Fruit fly (Drosophila melanogaster) whole organism, embryonic: Measurements from ENCODE around the gene CG10222.

Experiments used
- Bdp1 ChIP-seq: fragments of 200-800 bp; sonication (Bioruptor generic); optimal IDR thresholded peaks from 3 replicates; lab custom pipeline; 2016; ENCODE audit warnings: missing biosample characterization, missing genetic modification characterization
- C15 ChIP-seq: fragments of 200-800 bp; sonication (Bioruptor generic); IDR thresholded peaks from 3 replicates; pipeline ENCODE4 v1.3.6; 2022; ENCODE audit warnings: missing biosample characterization, missing genetic modification characterization
- CG10274 ChIP-seq: fragments of 200-800 bp; sonication (Bioruptor generic); optimal IDR thresholded peaks from 3 replicates; lab custom pipeline; 2017; ENCODE audit warnings: missing biosample characterization, mild to moderate bottlenecking, missing genetic modification characterization
- CG10654 ChIP-seq: fragments of 200-800 bp; sonication (Bioruptor generic); optimal IDR thresholded peaks from 2 replicates; lab custom pipeline; 2016; ENCODE audit warnings: missing biosample characterization, missing genetic modification characterization
- CG11456 ChIP-seq: fragments of 200-800 bp; sonication (Bioruptor generic); IDR thresholded peaks from 3 replicates; pipeline ENCODE4 v1.3.6; 2022; ENCODE audit warnings: missing biosample characterization, missing genetic modification characterization
- CG11504 ChIP-seq: fragments of 200-800 bp; sonication (Bioruptor generic); optimal IDR thresholded peaks from 3 replicates; lab custom pipeline; 2019; ENCODE audit warnings: missing biosample characterization, mild to moderate bottlenecking, missing genetic modification characterization, moderate library complexity
- CG1233 ChIP-seq: fragments of 200-800 bp; sonication (Bioruptor generic); optimal IDR thresholded peaks from 4 replicates; lab custom pipeline; 2018; ENCODE audit warnings: missing biosample characterization, mild to moderate bottlenecking, missing genetic modification characterization
- CG14014 ChIP-seq: fragments of 200-800 bp; sonication (Bioruptor generic); IDR thresholded peaks from 2 replicates; pipeline ENCODE4 v1.3.6; 2022; ENCODE audit warnings: missing biosample characterization, missing genetic modification characterization
- CG15269 ChIP-seq: fragments of 200-800 bp; sonication (Bioruptor generic); optimal IDR thresholded peaks from 2 replicates; lab custom pipeline; 2018; ENCODE audit warnings: missing biosample characterization, mild to moderate bottlenecking, missing genetic modification characterization, moderate library complexity
- CG15479 ChIP-seq: fragments of 200-800 bp; sonication (Bioruptor generic); optimal IDR thresholded peaks from 3 replicates; lab custom pipeline; 2019; ENCODE audit warnings: missing biosample characterization, mild to moderate bottlenecking, missing genetic modification characterization, moderate library complexity
- CG17186 ChIP-seq: fragments of 200-800 bp; sonication (Bioruptor generic); optimal IDR thresholded peaks from 3 replicates; lab custom pipeline; 2017; ENCODE audit warnings: missing biosample characterization, missing genetic modification reagents, missing genetic modification characterization
- CG32532 ChIP-seq: fragments of 200-800 bp; sonication (Bioruptor generic); IDR thresholded peaks from 2 replicates; pipeline ENCODE4 v1.3.6; 2022; ENCODE audit warnings: missing biosample characterization, missing genetic modification characterization
- CG3281 ChIP-seq: fragments of 200-800 bp; sonication (Bioruptor generic); optimal IDR thresholded peaks from 3 replicates; lab custom pipeline; 2017; ENCODE audit warnings: missing biosample characterization, mild to moderate bottlenecking, missing genetic modification characterization
- CG33213 ChIP-seq: fragments of 200-800 bp; sonication (Bioruptor generic); optimal IDR thresholded peaks from 3 replicates; lab custom pipeline; 2016; ENCODE audit warnings: missing biosample characterization, missing genetic modification characterization
- CG6175 ChIP-seq: fragments of 200-800 bp; sonication (Bioruptor generic); IDR thresholded peaks from 3 replicates; pipeline ENCODE4 v1.3.6; 2022; ENCODE audit warnings: missing biosample characterization, missing genetic modification characterization
- CG6765 ChIP-seq: fragments of 200-800 bp; sonication (Bioruptor generic); optimal IDR thresholded peaks from 3 replicates; lab custom pipeline; 2017; ENCODE audit warnings: missing biosample characterization, mild to moderate bottlenecking, missing genetic modification characterization
- CG7556 ChIP-seq: fragments of 200-800 bp; sonication (Bioruptor generic); optimal IDR thresholded peaks from 2 replicates; lab custom pipeline; 2017; ENCODE audit warnings: missing biosample characterization, mild to moderate bottlenecking, missing genetic modification characterization
- CG7786 ChIP-seq: fragments of 200-800 bp; sonication (Bioruptor generic); optimal IDR thresholded peaks from 2 replicates; lab custom pipeline; 2016; ENCODE audit warnings: missing biosample characterization, missing genetic modification characterization
- CTCF ChIP-seq: fragments of 200-800 bp; sonication (Bioruptor generic); optimal IDR thresholded peaks from 2 replicates; lab custom pipeline; 2017; ENCODE audit warnings: missing biosample characterization, mild to moderate bottlenecking, missing genetic modification characterization, moderate library complexity
- CoRest ChIP-seq: fragments of 200-800 bp; sonication (Bioruptor generic); optimal IDR thresholded peaks from 3 replicates; lab custom pipeline; 2018; ENCODE audit warnings: missing biosample characterization, mild to moderate bottlenecking, missing genetic modification characterization, moderate library complexity
- D19A ChIP-seq: fragments of 200-800 bp; optimal IDR thresholded peaks from 3 replicates; lab custom pipeline; 2019; ENCODE audit warnings: missing biosample characterization, mild to moderate bottlenecking, missing genetic modification characterization, moderate library complexity
- Dp ChIP-seq: fragments of 200-800 bp; sonication (Bioruptor generic); optimal IDR thresholded peaks from 2 replicates; lab custom pipeline; 2018; ENCODE audit warnings: missing biosample characterization, mild to moderate bottlenecking, missing genetic modification characterization, moderate library complexity
- Elba2 ChIP-seq: fragments of 200-800 bp; sonication (Bioruptor generic); optimal IDR thresholded peaks from 3 replicates; lab custom pipeline; 2016; ENCODE audit warnings: missing biosample characterization, missing genetic modification characterization
- Gsc ChIP-seq: fragments of 200-800 bp; sonication (Bioruptor generic); IDR thresholded peaks from 2 replicates; pipeline ENCODE4 v1.3.6; 2022; ENCODE audit warnings: missing biosample characterization, missing genetic modification characterization
- Gug ChIP-seq: fragments of 200-800 bp; sonication (Bioruptor generic); IDR thresholded peaks from 4 replicates; pipeline ENCODE4 v1.3.6; 2022; ENCODE audit warnings: missing biosample characterization, missing genetic modification characterization
- H15 ChIP-seq: fragments of 200-800 bp; sonication (Bioruptor generic); IDR thresholded peaks from 3 replicates; pipeline ENCODE4 v1.3.6; 2022; ENCODE audit warnings: missing biosample characterization, missing genetic modification characterization
- Hey ChIP-seq: fragments of 200-800 bp; sonication (Bioruptor generic); optimal IDR thresholded peaks from 3 replicates; lab custom pipeline; 2018; ENCODE audit warnings: missing biosample characterization, mild to moderate bottlenecking, missing genetic modification characterization
- Mad ChIP-seq: fragments of 200-800 bp; sonication (Bioruptor generic); optimal IDR thresholded peaks from 2 replicates; lab custom pipeline; 2016; ENCODE audit warnings: missing biosample characterization, missing genetic modification characterization
- Med ChIP-seq: fragments of 200-800 bp; sonication (Bioruptor generic); peaks from one replicate; lab custom pipeline; 2016; ENCODE audit warnings: missing biosample characterization, missing genetic modification characterization, mild to moderate bottlenecking, inconsistent platforms, moderate library complexity
- Myb ChIP-seq: fragments of 200-800 bp; sonication (Bioruptor generic); optimal IDR thresholded peaks from 2 replicates; lab custom pipeline; 2016; ENCODE audit warnings: missing biosample characterization, missing genetic modification characterization
- Neu2 ChIP-seq: fragments of 200-800 bp; sonication (Bioruptor generic); optimal IDR thresholded peaks from 3 replicates; lab custom pipeline; 2016; ENCODE audit warnings: missing biosample characterization, missing genetic modification characterization, borderline replicate concordance
- Pdp1 ChIP-seq, 2 experiments: fragments of 200-800 bp; sonication (Bioruptor generic); optimal IDR thresholded peaks; 3 replicates each; lab custom pipeline; 2016; ENCODE audit warnings: missing biosample characterization in 2 of 2, missing genetic modification characterization in 2 of 2, mild to moderate bottlenecking in 1 of 2, moderate library complexity in 1 of 2
- Sox102F ChIP-seq: fragments of 200-800 bp; sonication (Bioruptor generic); optimal IDR thresholded peaks from 2 replicates; lab custom pipeline; 2018; ENCODE audit warnings: missing biosample characterization, mild to moderate bottlenecking, missing genetic modification characterization, moderate library complexity
- Tbp ChIP-seq: fragments of >200 bp; optimal IDR thresholded peaks from 2 replicates; lab custom pipeline; 2018; ENCODE audit warnings: missing biosample characterization, missing genetic modification characterization
- az2 ChIP-seq: fragments of 200-800 bp; sonication (Bioruptor generic); optimal IDR thresholded peaks from 3 replicates; lab custom pipeline; 2016; ENCODE audit warnings: missing biosample characterization, missing genetic modification characterization
- bigmax ChIP-seq: fragments of 200-800 bp; sonication (Bioruptor generic); optimal IDR thresholded peaks from 2 replicates; lab custom pipeline; 2018; ENCODE audit warnings: missing biosample characterization, mild to moderate bottlenecking, missing genetic modification characterization
- corto ChIP-seq: fragments of 200-800 bp; sonication (Bioruptor generic); optimal IDR thresholded peaks from 2 replicates; lab custom pipeline; 2016; ENCODE audit warnings: missing biosample characterization, mild to moderate bottlenecking, missing genetic modification characterization, moderate library complexity
- crol ChIP-seq: fragments of 200-800 bp; sonication (Bioruptor generic); IDR thresholded peaks from 2 replicates; pipeline ENCODE4 v1.3.6; 2022; ENCODE audit warnings: missing biosample characterization, missing genetic modification characterization
- dmrt99B ChIP-seq: fragments of 200-800 bp; sonication (Bioruptor generic); optimal IDR thresholded peaks from 2 replicates; lab custom pipeline; 2018; ENCODE audit warnings: missing biosample characterization, mild to moderate bottlenecking, missing genetic modification characterization, moderate library complexity
- fru ChIP-seq: fragments of >200 bp; optimal IDR thresholded peaks from 2 replicates; lab custom pipeline; 2017
- gcm ChIP-seq: fragments of 200-800 bp; sonication (Bioruptor generic); optimal IDR thresholded peaks from 2 replicates; lab custom pipeline; 2019; ENCODE audit warnings: missing biosample characterization, mild to moderate bottlenecking, missing genetic modification characterization, moderate library complexity
- grau ChIP-seq: fragments of 200-800 bp; optimal IDR thresholded peaks from 3 replicates; lab custom pipeline; 2019; ENCODE audit warnings: missing biosample characterization, mild to moderate bottlenecking, missing genetic modification characterization, moderate library complexity
- gsb ChIP-seq: fragments of 200-800 bp; sonication (Bioruptor generic); IDR thresholded peaks from 2 replicates; pipeline ENCODE4 v1.3.6; 2022; ENCODE audit warnings: missing biosample characterization, missing genetic modification characterization
- gsb-n ChIP-seq: fragments of 200-800 bp; sonication (Bioruptor generic); optimal IDR thresholded peaks from 3 replicates; lab custom pipeline; 2018; ENCODE audit warnings: missing biosample characterization, mild to moderate bottlenecking, missing genetic modification characterization
- h ChIP-seq: fragments of >200 bp; optimal IDR thresholded peaks from 2 replicates; lab custom pipeline; 2017
- ham ChIP-seq: fragments of 200-800 bp; sonication (Bioruptor generic); IDR thresholded peaks from 2 replicates; pipeline ENCODE4 v1.3.6; 2022; ENCODE audit warnings: missing biosample characterization, missing genetic modification characterization
- insv ChIP-seq, 2 experiments: fragments of 200-800 bp; sonication (Bioruptor generic); optimal IDR thresholded peaks; 3 replicates each; lab custom pipeline; 2016 to 2018; ENCODE audit warnings: missing biosample characterization in 2 of 2, missing genetic modification characterization in 2 of 2
- pzg ChIP-seq: fragments of 200-800 bp; sonication (Bioruptor generic); optimal IDR thresholded peaks from 3 replicates; lab custom pipeline; 2018; ENCODE audit warnings: missing biosample characterization, mild to moderate bottlenecking, missing genetic modification characterization, moderate library complexity
- ranshi ChIP-seq: fragments of 200-800 bp; sonication (Bioruptor generic); IDR thresholded peaks from 2 replicates; pipeline ENCODE4 v1.3.6; 2022; ENCODE audit warnings: missing biosample characterization, missing genetic modification characterization
- run ChIP-seq: fragments of 200-800 bp; sonication (Bioruptor generic); optimal IDR thresholded peaks from 3 replicates; lab custom pipeline; 2018; ENCODE audit warnings: missing biosample characterization, mild to moderate bottlenecking, missing genetic modification characterization
- sima ChIP-seq: fragments of 200-800 bp; sonication (Bioruptor generic); optimal IDR thresholded peaks from 2 replicates; lab custom pipeline; 2016; ENCODE audit warnings: missing biosample characterization, missing genetic modification characterization
- sisA ChIP-seq: fragments of 200-800 bp; sonication (Bioruptor generic); IDR thresholded peaks from 2 replicates; pipeline ENCODE4 v1.3.6; 2022; ENCODE audit warnings: missing biosample characterization, missing genetic modification characterization
- tio ChIP-seq: fragments of 200-800 bp; sonication (Bioruptor generic); optimal IDR thresholded peaks from 2 replicates; lab custom pipeline; 2017; ENCODE audit warnings: missing biosample characterization, missing genetic modification characterization, inconsistent platforms
- vfl ChIP-seq: fragments of 200-800 bp; sonication (Bioruptor generic); optimal IDR thresholded peaks from 2 replicates; lab custom pipeline; 2016; ENCODE audit warnings: missing biosample characterization, missing genetic modification characterization

Gene CG10222

dm6 chr3L:13451562-13451961 lies 39.3 kb upstream of the CG10222 start (continued):
- TF ChIP-seq CG33213 (GFP tag; lab: Kevin White, UChicago), result no peak
- TF ChIP-seq Myb, result no peak
- no peak for TF ChIP-seq crol (GFP tag; lab: Robert Waterston, UW)
- peak; percentile 4 to 90 for TF ChIP-seq insv (GFP tag; optimal IDR thresholded peaks at IDR 0.05; lab: Kevin White, UChicago)
- no peak for TF ChIP-seq Neu2 (GFP tag; lab: Kevin White, UChicago)
- TF ChIP-seq Gsc, result no peak
- no peak for TF ChIP-seq Elba2
- TF ChIP-seq CG1233, result no peak
- no peak for TF ChIP-seq gsb (GFP tag; lab: Robert Waterston, UW)
- no peak for TF ChIP-seq CTCF
- TF ChIP-seq CG7786 (GFP tag; lab: Kevin White, UChicago), result no peak
- peak; percentile 45 for TF ChIP-seq CG11504 (tag; lab: Kevin White, UChicago)
- peak; percentile 6 for TF ChIP-seq CoRest (tag; lab: Kevin White, UChicago)
- peak; percentile 5 for TF ChIP-seq grau (tag; lab: Kevin White, UChicago)
- no peak for TF ChIP-seq h (lab: Kevin White, UChicago)
- TF ChIP-seq run (tag; lab: Kevin White, UChicago), result no peak
- no peak for TF ChIP-seq Mad
- TF ChIP-seq CG10274 (GFP tag; lab: Kevin White, UChicago), result no peak
- TF ChIP-seq CG6765 (GFP tag; lab: Kevin White, UChicago), result no peak
- no peak for TF ChIP-seq CG14014 (GFP tag; lab: Robert Waterston, UW)
- TF ChIP-seq sisA, result no peak
- TF ChIP-seq tio (GFP tag; lab: Kevin White, UChicago), result no peak
- peak in 1 of 2 experiments; percentile 81 for TF ChIP-seq Pdp1 (GFP tag; optimal IDR thresholded peaks at IDR 0.05; lab: Kevin White, UChicago)
- TF ChIP-seq sima, result no peak
- peak; percentile 31 for TF ChIP-seq CG15269 (tag; lab: Kevin White, UChicago)
- no peak for TF ChIP-seq Tbp (GFP tag; lab: Kevin White, UChicago)
- no peak for TF ChIP-seq CG7556 (GFP tag; lab: Kevin White, UChicago)
- TF ChIP-seq gsb-n (tag; lab: Kevin White, UChicago), result no peak
- no peak for TF ChIP-seq gcm (GFP tag; lab: Kevin White, UChicago)
- TF ChIP-seq Bdp1 (GFP tag; lab: Kevin White, UChicago), result no peak
- TF ChIP-seq CG3281 (GFP tag; lab: Kevin White, UChicago), result no peak
- peak; percentile 42 for TF ChIP-seq dmrt99B (tag; lab: Kevin White, UChicago)
- no peak for TF ChIP-seq H15 (GFP tag; lab: Robert Waterston, UW)
- TF ChIP-seq pzg (GFP tag; lab: Kevin White, UChicago), result no peak
- no peak for TF ChIP-seq ham (GFP tag; lab: Robert Waterston, UW)
- no peak for TF ChIP-seq vfl (GFP tag; lab: Kevin White, UChicago)
- TF ChIP-seq D19A (tag; lab: Kevin White, UChicago), result peak; percentile 81
- no peak for TF ChIP-seq Dp
- peak; percentile 70 for TF ChIP-seq Med (GFP tag; lab: Kevin White, UChicago)
- no peak for TF ChIP-seq CG32532 (GFP tag; lab: Robert Waterston, UW)
- no peak for TF ChIP-seq CG6175 (GFP tag; lab: Robert Waterston, UW)
- no peak for TF ChIP-seq CG11456 (GFP tag; lab: Robert Waterston, UW)
- no peak for TF ChIP-seq az2 (GFP tag; lab: Kevin White, UChicago)
- TF ChIP-seq CG17186 (GFP tag; lab: Kevin White, UChicago), result no peak
- TF ChIP-seq Gug (GFP tag; lab: Robert Waterston, UW), result no peak
- TF ChIP-seq ranshi, result no peak
- no peak for TF ChIP-seq CG15479 (GFP tag; lab: Kevin White, UChicago)
- TF ChIP-seq CG10654 (GFP tag; lab: Kevin White, UChicago), result no peak
- TF ChIP-seq Hey (tag; lab: Kevin White, UChicago), result no peak
- peak; percentile 34 for TF ChIP-seq Sox102F (GFP tag; lab: Kevin White, UChicago)
- no peak for TF ChIP-seq corto (GFP tag; lab: Kevin White, UChicago)
- TF ChIP-seq fru (lab: Kevin White, UChicago), result no peak
- no peak for TF ChIP-seq bigmax
- no peak for TF ChIP-seq C15 (GFP tag; lab: Robert Waterston, UW)
